In the genomic region with DNA sequence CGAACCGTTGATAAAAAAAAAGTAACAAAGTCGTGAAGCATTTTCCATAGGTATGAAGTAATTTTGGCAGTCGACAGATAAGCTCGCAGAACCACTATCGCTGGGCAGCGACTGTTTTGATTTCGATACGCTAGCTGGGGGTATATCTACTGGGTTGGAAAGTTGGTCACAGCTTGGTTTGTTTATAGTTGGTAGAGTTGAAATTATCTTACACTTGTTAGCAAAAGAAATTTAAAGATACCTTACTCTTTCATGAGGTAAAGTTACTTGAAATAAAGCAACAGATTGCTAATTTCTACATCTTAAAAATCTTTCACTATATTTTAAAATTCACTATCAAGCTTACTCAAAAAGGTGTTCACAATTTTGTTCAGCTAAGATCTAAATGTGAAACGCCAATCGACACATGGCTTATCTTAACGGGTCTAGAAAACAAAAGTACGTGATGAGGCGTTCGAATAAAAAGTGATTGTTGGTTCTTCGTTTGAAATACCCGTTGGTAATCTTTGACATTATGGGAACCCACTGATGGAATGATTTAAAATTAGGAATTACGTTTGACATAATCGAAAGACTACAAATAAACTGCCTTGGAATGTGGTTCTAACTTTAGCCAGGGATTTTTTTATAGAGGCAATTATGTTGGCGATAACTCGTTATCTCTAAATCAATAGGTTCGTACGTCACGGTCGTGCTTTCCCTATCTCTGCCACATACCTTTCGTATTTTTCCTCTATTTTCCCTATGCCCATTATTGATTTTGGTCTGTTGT, we compare ENCODE assay signal across 4 fruit fly cellular contexts.
A peak's percentile ranks its signal among the peaks of the same experiment; 100 is the strongest.
TF ChIP-seq lines count a peak whose summit lies in the region.

No protein-coding gene starts in this region.

- TF ChIP-seq CTCF in whole organism, embryonic (GFP tag; optimal IDR thresholded peaks at IDR 0.05; lab: Kevin White, UChicago) = no peak

TF ChIP-seq in whole organism, adult, 20 proteins besides CTCF, POLR2A, EP300 and RAD21:
- TF ChIP-seq toe (GFP tag; optimal IDR thresholded peaks at IDR 0.05; lab: Kevin White, UChicago) (no peak), CG33017 (tag; optimal IDR thresholded peaks at IDR 0.05; lab: Kevin White, UChicago) (no peak), CG14711 (tag; optimal IDR thresholded peaks at IDR 0.05; lab: Kevin White, UChicago) (no peak), ovo (GFP tag; optimal IDR thresholded peaks at IDR 0.05; lab: Kevin White, UChicago) (no peak), bab1 (GFP tag; optimal IDR thresholded peaks at IDR 0.05; lab: Kevin White, UChicago) (peak; percentile 3)

TF ChIP-seq in whole organism, embryonic, 481 proteins besides CTCF, POLR2A, EP300 and RAD21 (continues in another document):
- TF ChIP-seq CG14050 (GFP tag; IDR thresholded peaks at IDR 0.05; lab: Robert Waterston, UW) (no peak), maf-S (GFP tag; optimal IDR thresholded peaks at IDR 0.05; lab: Kevin White, UChicago) (no peak), CG14710 (tag; optimal IDR thresholded peaks at IDR 0.05; lab: Kevin White, UChicago) (no peak), NC2α (GFP tag; optimal IDR thresholded peaks at IDR 0.05; lab: Kevin White, UChicago) (no peak), CG8924 (tag; optimal IDR thresholded peaks at IDR 0.05; lab: Kevin White, UChicago) (no peak), pnt (GFP tag; optimal IDR thresholded peaks at IDR 0.05; lab: Kevin White, UChicago) (no peak), NfI (GFP tag; optimal IDR thresholded peaks at IDR 0.05; lab: Kevin White, UChicago) (peak; percentile 6), az2 (GFP tag; optimal IDR thresholded peaks at IDR 0.05; lab: Kevin White, UChicago) (no peak), CG11456 (GFP tag; IDR thresholded peaks at IDR 0.05; lab: Robert Waterston, UW) (no peak), CG31365 (tag; optimal IDR thresholded peaks at IDR 0.05; lab: Kevin White, UChicago) (no peak), Nf-YA (GFP tag; IDR thresholded peaks at IDR 0.05; lab: Robert Waterston, UW) (no peak), CG9876 (GFP tag; optimal IDR thresholded peaks at IDR 0.05; lab: Kevin White, UChicago) (no peak), CG4820 (GFP tag; optimal IDR thresholded peaks at IDR 0.05; lab: Kevin White, UChicago) (no peak), onecut (GFP tag; IDR thresholded peaks at IDR 0.05; lab: Robert Waterston, UW) (peak; percentile 27; the same call in 1 of the 2 replicates), CG7357 (GFP tag; IDR thresholded peaks at IDR 0.05; lab: Robert Waterston, UW) (no peak), Drgx (GFP tag; IDR thresholded peaks at IDR 0.05; lab: Robert Waterston, UW) (no peak), CG9932 (GFP tag; IDR thresholded peaks at IDR 0.05; lab: Robert Waterston, UW) (0 out of 2 replicates have a peak, but pooled peaks have one; percentile 7), CG9437 (GFP tag; optimal IDR thresholded peaks at IDR 0.05; lab: Kevin White, UChicago) (no peak), CG12659 (GFP tag; optimal IDR thresholded peaks at IDR 0.05; lab: Kevin White, UChicago) (no peak), D19A (tag; optimal IDR thresholded peaks at IDR 0.05; lab: Kevin White, UChicago) (peak; percentile 71), CG17385 (GFP tag; optimal IDR thresholded peaks at IDR 0.05; lab: Kevin White, UChicago) (peak; percentile 22), CG32532 (GFP tag; IDR thresholded peaks at IDR 0.05; lab: Robert Waterston, UW) (no peak; the same call in 1 of the 2 replicates), wor (GFP tag; IDR thresholded peaks at IDR 0.05; lab: Robert Waterston, UW) (no peak), CG43689 (GFP tag; IDR thresholded peaks at IDR 0.05; lab: Robert Waterston, UW) (no peak), gt (GFP tag; IDR thresholded peaks at IDR 0.05; lab: Robert Waterston, UW) (no peak), CG1233 (GFP tag; optimal IDR thresholded peaks at IDR 0.05; lab: Kevin White, UChicago) (peak; percentile 1)

TF ChIP-seq in whole organism, prepupa, 60 proteins besides CTCF, POLR2A, EP300 and RAD21:
- no peak for TF ChIP-seq ss (GFP tag; optimal IDR thresholded peaks at IDR 0.05; lab: Kevin White, UChicago)
- TF ChIP-seq Sox102F (GFP tag; optimal IDR thresholded peaks at IDR 0.05; lab: Kevin White, UChicago) = no peak
- TF ChIP-seq Hr4 (GFP tag; optimal IDR thresholded peaks at IDR 0.05; lab: Kevin White, UChicago) = no peak
- TF ChIP-seq CG7368 (GFP tag; optimal IDR thresholded peaks at IDR 0.05; lab: Kevin White, UChicago) = no peak
- no peak for TF ChIP-seq Met (GFP tag; optimal IDR thresholded peaks at IDR 0.05; lab: Kevin White, UChicago)
- no peak for TF ChIP-seq lz (GFP tag; optimal IDR thresholded peaks at IDR 0.05; lab: Kevin White, UChicago)
- no peak for TF ChIP-seq spab (GFP tag; optimal IDR thresholded peaks at IDR 0.05; lab: Kevin White, UChicago)
- TF ChIP-seq vri (GFP tag; optimal IDR thresholded peaks at IDR 0.05; lab: Kevin White, UChicago) = peak; percentile 78

TF ChIP-seq in whole organism, wandering third instar larva, 38 proteins besides CTCF, POLR2A, EP300 and RAD21:
- peak; percentile 21 for TF ChIP-seq OdsH (GFP tag; optimal IDR thresholded peaks at IDR 0.05; lab: Kevin White, UChicago)
- TF ChIP-seq N (GFP tag; optimal IDR thresholded peaks at IDR 0.05; lab: Kevin White, UChicago) = no peak
- TF ChIP-seq br (GFP tag; optimal IDR thresholded peaks at IDR 0.05; lab: Kevin White, UChicago) = peak; percentile 28
- TF ChIP-seq Rel (GFP tag; optimal IDR thresholded peaks at IDR 0.05; lab: Kevin White, UChicago) = no peak
- TF ChIP-seq Rel (tag; optimal IDR thresholded peaks at IDR 0.05; lab: Kevin White, UChicago) = peak; percentile 10
- no peak for TF ChIP-seq foxo (GFP tag; optimal IDR thresholded peaks at IDR 0.05; lab: Kevin White, UChicago)
- peak; percentile 61 for TF ChIP-seq fru (GFP tag; optimal IDR thresholded peaks at IDR 0.05; lab: Kevin White, UChicago)
- TF ChIP-seq ey (GFP tag; optimal IDR thresholded peaks at IDR 0.05; lab: Kevin White, UChicago) = peak; percentile 60
- no peak for TF ChIP-seq CrebA (GFP tag; optimal IDR thresholded peaks at IDR 0.05; lab: Kevin White, UChicago; ENCODE audit: borderline replicate concordance)
- peak; percentile 53 for TF ChIP-seq rgr (GFP tag; optimal IDR thresholded peaks at IDR 0.05; lab: Kevin White, UChicago)
